Fruit fly (Drosophila melanogaster): ENCODE measurements around the gene CG4820.

dm6 chr3R:11254382-11254953, 38.1 kb downstream of the CG4820 start:
- TF ChIP-seq CG8478 (optimal IDR thresholded peaks at IDR 0.05) (no peak), usp (GFP tag; optimal IDR thresholded peaks at IDR 0.05) (no peak)

Measured in whole organism.